Fruit fly (Drosophila melanogaster) whole organism, embryonic: ENCODE data around the gene Cnep1r2.
A peak's percentile ranks its signal among the peaks of the same experiment; 100 is the strongest.

ENCODE experiments used
- Atf6 ChIP-seq: fragments of 200-800 bp; sonication (Bioruptor generic); IDR thresholded peaks from 2 replicates; pipeline ENCODE4 v1.3.6; 2022; ENCODE audit warnings: missing biosample characterization, missing genetic modification characterization
- CG1024 ChIP-seq: fragments of 200-800 bp; sonication (Bioruptor generic); IDR thresholded peaks from 2 replicates; pipeline ENCODE4 v1.3.6; 2022; ENCODE audit warnings: missing biosample characterization, missing genetic modification characterization
- CG12155 ChIP-seq: fragments of 200-800 bp; sonication (Bioruptor generic); optimal IDR thresholded peaks from 3 replicates; lab custom pipeline; 2016; ENCODE audit warnings: missing biosample characterization, missing genetic modification characterization
- CG12219 ChIP-seq: fragments of 200-800 bp; sonication (Bioruptor generic); optimal IDR thresholded peaks from 3 replicates; lab custom pipeline; 2018; ENCODE audit warnings: missing biosample characterization, mild to moderate bottlenecking, missing genetic modification characterization
- CG12769 ChIP-seq: fragments of 200-800 bp; sonication (Bioruptor generic); optimal IDR thresholded peaks from 2 replicates; lab custom pipeline; 2019; ENCODE audit warnings: missing biosample characterization, mild to moderate bottlenecking, missing genetic modification characterization, moderate library complexity
- CG13624 ChIP-seq: fragments of 200-800 bp; sonication (Bioruptor generic); optimal IDR thresholded peaks from 2 replicates; lab custom pipeline; 2016; ENCODE audit warnings: missing biosample characterization, missing genetic modification characterization
- CG14441 ChIP-seq: fragments of 200-800 bp; sonication (Bioruptor generic); IDR thresholded peaks from 2 replicates; pipeline ENCODE4 v1.3.6; 2022; ENCODE audit warnings: missing biosample characterization, missing genetic modification characterization
- CG17912 ChIP-seq: fragments of 200-800 bp; sonication (Bioruptor generic); optimal IDR thresholded peaks from 2 replicates; lab custom pipeline; 2018; ENCODE audit warnings: missing biosample characterization, mild to moderate bottlenecking, missing genetic modification characterization
- CG1792 ChIP-seq: fragments of 200-800 bp; sonication (Bioruptor generic); optimal IDR thresholded peaks from 2 replicates; lab custom pipeline; 2016; ENCODE audit warnings: missing biosample characterization, missing genetic modification characterization
- CG18011 ChIP-seq: fragments of 200-800 bp; sonication (Bioruptor generic); optimal IDR thresholded peaks from 2 replicates; lab custom pipeline; 2017; ENCODE audit warnings: missing biosample characterization, missing genetic modification characterization, mild to moderate bottlenecking, moderate library complexity, missing genotype
- CG2875 ChIP-seq: fragments of 200-800 bp; sonication (Bioruptor generic); optimal IDR thresholded peaks from 2 replicates; lab custom pipeline; 2017; ENCODE audit warnings: missing biosample characterization, mild to moderate bottlenecking, missing genetic modification characterization, missing genetic modification reagents
- CG43689 ChIP-seq: fragments of 200-800 bp; sonication (Bioruptor generic); IDR thresholded peaks from 2 replicates; pipeline ENCODE4 v1.3.6; 2022; ENCODE audit warnings: missing biosample characterization, missing genetic modification characterization
- CG4820 ChIP-seq: fragments of 200-800 bp; sonication (Bioruptor generic); optimal IDR thresholded peaks from 3 replicates; lab custom pipeline; 2016; ENCODE audit warnings: missing biosample characterization, missing genetic modification characterization
- CG7928 ChIP-seq: fragments of 200-800 bp; sonication (Bioruptor generic); optimal IDR thresholded peaks from 2 replicates; lab custom pipeline; 2017; ENCODE audit warnings: missing biosample characterization, mild to moderate bottlenecking, missing genetic modification characterization
- CG8478 ChIP-seq: fragments of >200 bp; optimal IDR thresholded peaks from 2 replicates; lab custom pipeline; 2018
- CG9727 ChIP-seq: fragments of 200-800 bp; sonication (Bioruptor generic); optimal IDR thresholded peaks from 3 replicates; lab custom pipeline; 2017; ENCODE audit warnings: missing biosample characterization, mild to moderate bottlenecking, missing genetic modification characterization
- CG9876 ChIP-seq: fragments of 200-800 bp; sonication (Bioruptor generic); optimal IDR thresholded peaks from 2 replicates; lab custom pipeline; 2016; ENCODE audit warnings: missing biosample characterization, missing genetic modification characterization
- CHES-1-like ChIP-seq: fragments of 200-800 bp; sonication (Bioruptor generic); optimal IDR thresholded peaks from 2 replicates; lab custom pipeline; 2016; ENCODE audit warnings: missing biosample characterization, missing genetic modification characterization
- Dip2 ChIP-seq: fragments of 200-800 bp; sonication (Bioruptor generic); IDR thresholded peaks from 2 replicates; pipeline ENCODE4 v1.3.6; 2022; ENCODE audit warnings: missing biosample characterization, missing genetic modification characterization
- Doc2 ChIP-seq: fragments of 200-800 bp; sonication (Bioruptor generic); IDR thresholded peaks from 2 replicates; pipeline ENCODE4 v1.3.6; 2022; ENCODE audit warnings: missing biosample characterization, missing genetic modification characterization
- E2f2 ChIP-seq: fragments of 200-800 bp; sonication (Bioruptor generic); IDR thresholded peaks from 2 replicates; pipeline ENCODE4 v1.3.6; 2022; ENCODE audit warnings: missing biosample characterization, missing genetic modification characterization
- Fer3 ChIP-seq: fragments of 200-800 bp; sonication (Bioruptor generic); optimal IDR thresholded peaks from 2 replicates; lab custom pipeline; 2018; ENCODE audit warnings: missing biosample characterization, mild to moderate bottlenecking, missing genetic modification characterization, moderate library complexity
- GATAe ChIP-seq: fragments of 200-800 bp; sonication (Bioruptor generic); conservative IDR thresholded peaks from 2 replicates; pipeline ENCODE4 v1.3.6; 2022; ENCODE audit warnings: missing biosample characterization, missing genetic modification characterization
- Hr51 ChIP-seq, 2 experiments: fragments of 200-800 bp; sonication (Bioruptor generic); optimal IDR thresholded peaks; 2 replicates in 1 of 2; 3 replicates in 1 of 2; lab custom pipeline; 2016 to 2018; ENCODE audit warnings: missing biosample characterization in 2 of 2, missing genetic modification characterization in 2 of 2, mild to moderate bottlenecking in 1 of 2, moderate library complexity in 1 of 2
- Hr78 ChIP-seq, 2 experiments: fragments of 200-800 bp in 1 of 2; fragments of >200 bp in 1 of 2; sonication (Bioruptor generic) in 1 of 2; optimal IDR thresholded peaks; 2 replicates each; lab custom pipeline; 2017 to 2019; ENCODE audit warnings: missing biosample characterization in 2 of 2, missing genetic modification characterization in 2 of 2, mild to moderate bottlenecking in 1 of 2, moderate library complexity in 1 of 2
- Lhr ChIP-seq: fragments of 200-800 bp; sonication (Bioruptor generic); optimal IDR thresholded peaks from 3 replicates; lab custom pipeline; 2017; ENCODE audit warnings: mild to moderate bottlenecking, missing biosample characterization, missing genetic modification reagents, missing genetic modification characterization
- Tbp ChIP-seq: fragments of >200 bp; optimal IDR thresholded peaks from 2 replicates; lab custom pipeline; 2018; ENCODE audit warnings: missing biosample characterization, missing genetic modification characterization
- ash1 ChIP-seq: fragments of 200-800 bp; sonication (Bioruptor generic); optimal IDR thresholded peaks from 2 replicates; lab custom pipeline; 2018; ENCODE audit warnings: missing biosample characterization, mild to moderate bottlenecking, missing genetic modification characterization
- cato ChIP-seq: fragments of 200-800 bp; sonication (Bioruptor generic); optimal IDR thresholded peaks from 2 replicates; lab custom pipeline; 2016; ENCODE audit warnings: missing biosample characterization, missing genetic modification characterization, borderline replicate concordance
- chm ChIP-seq: fragments of 200-800 bp; sonication (Bioruptor generic); IDR thresholded peaks from 2 replicates; pipeline ENCODE4 v1.3.6; 2022; ENCODE audit warnings: missing biosample characterization, missing genetic modification characterization
- corto ChIP-seq: fragments of 200-800 bp; sonication (Bioruptor generic); optimal IDR thresholded peaks from 2 replicates; lab custom pipeline; 2016; ENCODE audit warnings: missing biosample characterization, mild to moderate bottlenecking, missing genetic modification characterization, moderate library complexity
- fu2 ChIP-seq: fragments of 200-800 bp; sonication (Bioruptor generic); optimal IDR thresholded peaks from 2 replicates; lab custom pipeline; 2016; ENCODE audit warnings: missing biosample characterization, missing genetic modification characterization
- hb ChIP-seq: fragments of 200-800 bp; sonication (Bioruptor generic); IDR thresholded peaks from 3 replicates; pipeline ENCODE4 v1.3.6; 2022; ENCODE audit warnings: missing biosample characterization, missing genetic modification characterization; ENCODE audit not compliant: partially characterized antibody
- ken ChIP-seq: fragments of 200-800 bp; sonication (Bioruptor generic); IDR thresholded peaks from 3 replicates; pipeline ENCODE4 v1.3.6; 2022; ENCODE audit warnings: missing biosample characterization, missing genetic modification characterization
- kni ChIP-seq: fragments of 200-800 bp; sonication (Bioruptor generic); optimal IDR thresholded peaks from 3 replicates; lab custom pipeline; 2017; ENCODE audit warnings: mild to moderate bottlenecking, missing biosample characterization, missing genetic modification reagents, missing genetic modification characterization
- lab ChIP-seq: fragments of 200-800 bp; sonication (Bioruptor generic); optimal IDR thresholded peaks from 3 replicates; lab custom pipeline; 2017; ENCODE audit warnings: missing biosample characterization, missing genetic modification characterization, mild to moderate bottlenecking, moderate library complexity, missing genetic modification reagents
- lov ChIP-seq, 2 experiments: fragments of 200-800 bp in 1 of 2; fragments of >200 bp in 1 of 2; sonication (Bioruptor generic) in 1 of 2; IDR thresholded peaks in 1 of 2; optimal IDR thresholded peaks in 1 of 2; 2 replicates in 1 of 2; 3 replicates in 1 of 2; pipeline versions ENCODE4 v1.3.6 to Lab custom; 2017 to 2022; ENCODE audit warnings: missing biosample characterization in 1 of 2, missing genetic modification characterization in 1 of 2
- peb ChIP-seq: fragments of 200-800 bp; sonication (Bioruptor generic); IDR thresholded peaks from 2 replicates; pipeline ENCODE4 v1.3.6; 2022; ENCODE audit warnings: missing biosample characterization, missing genetic modification characterization
- phol ChIP-seq: fragments of 200-800 bp; sonication (Bioruptor generic); optimal IDR thresholded peaks from 3 replicates; lab custom pipeline; 2018; ENCODE audit warnings: missing biosample characterization, mild to moderate bottlenecking, missing genetic modification characterization, moderate library complexity
- pnt ChIP-seq: fragments of 200-800 bp; sonication (Bioruptor generic); optimal IDR thresholded peaks from 3 replicates; lab custom pipeline; 2016; ENCODE audit warnings: missing biosample characterization, missing genetic modification characterization
- prd ChIP-seq, 3 experiments: fragments of >200 bp in 2 of 3; fragments of 200-800 bp in 1 of 3; sonication (Bioruptor generic) in 1 of 3; optimal IDR thresholded peaks in 2 of 3; IDR thresholded peaks in 1 of 3; 2 replicates in 2 of 3; 3 replicates in 1 of 3; pipeline versions ENCODE4 v1.3.6 to Lab custom; 2017 to 2022; ENCODE audit warnings: missing biosample characterization in 1 of 3, missing genetic modification characterization in 1 of 3
- pum ChIP-seq: fragments of 200-800 bp; sonication (Bioruptor generic); optimal IDR thresholded peaks from 2 replicates; lab custom pipeline; 2016; ENCODE audit warnings: missing biosample characterization, missing genetic modification characterization
- rib ChIP-seq: fragments of 200-800 bp; sonication (Bioruptor generic); IDR thresholded peaks from 2 replicates; pipeline ENCODE4 v1.3.6; 2022; ENCODE audit warnings: missing biosample characterization, missing genetic modification characterization
- row ChIP-seq: fragments of 200-800 bp; sonication (Bioruptor generic); IDR thresholded peaks from 3 replicates; pipeline ENCODE4 v1.3.6; 2022; ENCODE audit warnings: missing biosample characterization, missing genetic modification characterization
- schlank ChIP-seq: fragments of 200-800 bp; sonication (Bioruptor generic); optimal IDR thresholded peaks from 2 replicates; lab custom pipeline; 2018; ENCODE audit warnings: missing biosample characterization, mild to moderate bottlenecking, missing genetic modification characterization
- shn ChIP-seq: fragments of 200-800 bp; sonication (Bioruptor generic); optimal IDR thresholded peaks from 3 replicates; lab custom pipeline; 2016; ENCODE audit warnings: missing biosample characterization, missing genetic modification characterization
- slbo ChIP-seq: fragments of 200-800 bp; sonication (Bioruptor generic); IDR thresholded peaks from 2 replicates; pipeline ENCODE4 v1.3.6; 2022; ENCODE audit warnings: missing biosample characterization, missing genetic modification characterization
- zf30C ChIP-seq: fragments of 200-800 bp; sonication (Bioruptor generic); optimal IDR thresholded peaks from 3 replicates; lab custom pipeline; 2018; ENCODE audit warnings: missing biosample characterization, mild to moderate bottlenecking, missing genetic modification characterization

Cnep1r2 gene

dm6 chr3L:10665433-10666150 lies 27.6 kb downstream of the Cnep1r2 start (continued):
- TF ChIP-seq E2f2 (GFP tag; lab: Robert Waterston, UW) (peak; percentile 75), kni (GFP tag; lab: Kevin White, UChicago) (peak; percentile 98), CG43689 (peak; percentile 67; the same call in 1 of the 2 replicates), fu2 (GFP tag; lab: Kevin White, UChicago) (peak; percentile 69), Fer3 (tag; lab: Kevin White, UChicago) (peak; percentile 95), slbo (GFP tag; lab: Robert Waterston, UW) (peak; percentile 87), CG12219 (GFP tag; lab: Kevin White, UChicago) (peak; percentile 97), pum (GFP tag; lab: Kevin White, UChicago) (peak; percentile 77), CG8478 (lab: Kevin White, UChicago) (peak; percentile 72), peb (peak; percentile 89), ken (GFP tag; lab: Robert Waterston, UW) (peak; percentile 75), CG9876 (GFP tag; lab: Kevin White, UChicago) (peak; percentile 44), hb (GFP tag; lab: Robert Waterston, UW) (no peak), pnt (GFP tag; lab: Kevin White, UChicago) (peak; percentile 87), CG13624 (peak; percentile 83), lov (optimal IDR thresholded peaks at IDR 0.05; lab: Kevin White, UChicago) (no peak), lov (GFP tag; IDR thresholded peaks at IDR 0.05; lab: Robert Waterston, UW) (no peak), Atf6 (GFP tag; lab: Robert Waterston, UW) (peak; percentile 92), shn (GFP tag; lab: Kevin White, UChicago) (peak; percentile 53), lab (GFP tag; lab: Kevin White, UChicago) (peak; percentile 96), CG1792 (GFP tag; lab: Kevin White, UChicago) (peak; percentile 73), Dip2 (GFP tag; lab: Robert Waterston, UW) (peak; percentile 23; the same call in 1 of the 2 replicates), row (GFP tag; lab: Robert Waterston, UW) (peak; percentile 97), CG7928 (GFP tag; lab: Kevin White, UChicago) (peak; percentile 75), cato (peak; percentile 96), ash1 (GFP tag; lab: Kevin White, UChicago) (peak; percentile 66), CHES-1-like (GFP tag; lab: Kevin White, UChicago) (peak; percentile 62), CG1024 (peak; percentile 65), Lhr (GFP tag; lab: Kevin White, UChicago) (peak; percentile 96), corto (GFP tag; lab: Kevin White, UChicago) (peak; percentile 94), rib (GFP tag; lab: Robert Waterston, UW) (no peak), CG17912 (peak; percentile 87), zf30C (no peak), Hr51 (GFP tag; optimal IDR thresholded peaks at IDR 0.05; lab: Kevin White, UChicago) (peak; percentile 93 to 99), CG18011 (GFP tag; lab: Kevin White, UChicago) (peak; percentile 80), prd (optimal IDR thresholded peaks at IDR 0.05; lab: Kevin White, UChicago) (no peak), prd (GFP tag; IDR thresholded peaks at IDR 0.05; lab: Robert Waterston, UW) (peak; percentile 94), CG12155 (GFP tag; lab: Kevin White, UChicago) (peak; percentile 90), CG2875 (GFP tag; lab: Kevin White, UChicago) (peak; percentile 98), Tbp (GFP tag; lab: Kevin White, UChicago) (no peak), CG12769 (peak; percentile 92), CG4820 (GFP tag; lab: Kevin White, UChicago) (peak; percentile 94), chm (peak; percentile 88), GATAe (GFP tag; lab: Robert Waterston, UW) (peak; percentile 57), CG14441 (peak; percentile 85), CG9727 (peak; percentile 99), Doc2 (GFP tag; lab: Robert Waterston, UW) (no peak; the same call in 1 of the 2 replicates), Hr78 (GFP tag; optimal IDR thresholded peaks at IDR 0.05; lab: Kevin White, UChicago) (peak in 1 of 2 experiments; percentile 96), phol (peak; percentile 98), schlank (peak; percentile 84)
